Worm (Caenorhabditis elegans) whole organism, early embryonic: ENCODE results near the gene C39D10.11.

Experiments
- B0310.2 ChIP-seq: sonication (generic microtip); optimal IDR thresholded peaks from 2 replicates; lab custom pipeline; 2016; ENCODE audit warnings: mild to moderate bottlenecking, missing genetic modification characterization, missing compliant biosample characterization
- F13C5.2 ChIP-seq: sonication (generic microtip); optimal IDR thresholded peaks from 2 replicates; lab custom pipeline; 2017; ENCODE audit warnings: mild to moderate bottlenecking, missing genetic modification characterization, inconsistent platforms, missing compliant biosample characterization
- ama-1 ChIP-seq: fragments of 150-350 bp; optimal IDR thresholded peaks from 2 replicates; lab custom pipeline; 2014
- ceh-36 ChIP-seq: sonication (generic microtip); optimal IDR thresholded peaks from 2 replicates; lab custom pipeline; 2016; ENCODE audit warnings: missing genetic modification characterization, inconsistent platforms, missing compliant biosample characterization
- ets-7 ChIP-seq: sonication (generic microtip); optimal IDR thresholded peaks from 2 replicates; lab custom pipeline; 2016; ENCODE audit warnings: missing genotype, missing genetic modification characterization, missing compliant biosample characterization
- hmbx-1 ChIP-seq: sonication (generic microtip); optimal IDR thresholded peaks from 2 replicates; lab custom pipeline; 2016; ENCODE audit warnings: mild to moderate bottlenecking, missing genetic modification characterization, missing compliant biosample characterization
- pes-1 ChIP-seq: fragments of 200-800 bp; sonication (Bioruptor generic); IDR thresholded peaks from 2 replicates; pipeline ENCODE4 v1.3.6; 2022; ENCODE audit warnings: missing genetic modification reagents, missing genetic modification characterization, missing compliant biosample characterization
- tbx-11 ChIP-seq: fragments of 200-800 bp; sonication (Bioruptor generic); IDR thresholded peaks from 2 replicates; pipeline ENCODE4 v1.3.6; 2022; ENCODE audit warnings: missing genetic modification characterization, missing compliant biosample characterization

- TF ChIP-seq B0310.2 (tag; lab: Kevin White, UChicago) (no peak), ama-1 (lab: Kevin White, UChicago) (no peak), ets-7 (tag; lab: Kevin White, UChicago) (no peak), pes-1 (GFP tag; lab: Robert Waterston, UW) (no peak), tbx-11 (GFP tag; lab: Robert Waterston, UW) (no peak), hmbx-1 (tag; lab: Kevin White, UChicago) (no peak), F13C5.2 (no peak), ceh-36 (tag; lab: Kevin White, UChicago) (no peak)
Observed at ce11 chrX:7902976-7903375, at the start of gene C39D10.11.
